Worm (Caenorhabditis elegans): ENCODE results near the gene R05A10.6.

Gene R05A10.6

ce11 chrIV:14176373-14176772 lies 10.8 kb downstream of the R05A10.6 start, which contains the start of gene R05A10.3:
R05A10.3 (minus strand) TSS chrIV:14176473.
- TF ChIP-seq peb-1 (tag; optimal IDR thresholded peaks at IDR 0.05) (no peak), lin-13 (GFP tag; optimal IDR thresholded peaks at IDR 0.05) (no peak), lin-39 (tag; optimal IDR thresholded peaks at IDR 0.05) (no peak), nhr-10 (tag; optimal IDR thresholded peaks at IDR 0.05) (no peak), nhr-21 (tag; optimal IDR thresholded peaks at IDR 0.05) (no peak), gmeb-1 (tag; optimal IDR thresholded peaks at IDR 0.05) (no peak), Y55F3AM.14 (GFP tag; optimal IDR thresholded peaks at IDR 0.05) (no peak), blmp-1 (tag; optimal IDR thresholded peaks at IDR 0.05; ENCODE audit: insufficient read depth) (no peak), ztf-11 (tag; optimal IDR thresholded peaks at IDR 0.05) (no peak), snpc-4 (tag; optimal IDR thresholded peaks at IDR 0.05) (no peak), nhr-23 (tag; optimal IDR thresholded peaks at IDR 0.05) (no peak), ztf-1 (GFP tag; conservative IDR thresholded peaks at IDR 0.05) (no peak), fos-1 (tag; optimal IDR thresholded peaks at IDR 0.05) (no peak), mab-5 (tag; optimal IDR thresholded peaks at IDR 0.05) (no peak)

DNA sequence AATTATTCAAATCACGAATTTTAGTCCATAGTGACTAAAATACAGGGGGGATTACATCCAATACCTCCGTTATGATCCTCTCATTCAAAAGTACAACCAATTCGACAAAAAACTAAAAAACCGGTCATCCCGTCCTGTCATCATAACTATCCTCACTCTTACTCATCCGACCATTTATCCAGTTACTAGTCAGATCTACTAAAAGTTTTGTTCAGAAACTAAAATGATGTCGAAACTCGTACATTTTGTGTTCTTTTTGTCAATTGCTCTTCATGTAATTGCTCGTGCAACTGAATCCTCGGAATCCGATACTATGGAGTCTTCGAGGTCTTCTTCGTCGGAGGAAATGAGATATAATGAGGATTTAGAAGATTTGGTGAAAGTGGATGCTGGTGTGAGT lies 11.5 kb downstream of the R05A10.6 start, which contains the start of gene R05A10.2:
TSS of gene R05A10.2 (plus strand) at position 214 of the 400 bp plus-strand sequence.
- TF ChIP-seq dmd-4 (tag; optimal IDR thresholded peaks at IDR 0.05) (no peak), nhr-6 (tag; optimal IDR thresholded peaks at IDR 0.05) (no peak), ZK546.5 (tag; optimal IDR thresholded peaks at IDR 0.05) (no peak), mdl-1 (tag; optimal IDR thresholded peaks at IDR 0.05) (no peak), lsy-2 (tag; optimal IDR thresholded peaks at IDR 0.05) (no peak), nhr-237 (tag; optimal IDR thresholded peaks at IDR 0.05) (no peak), unc-55 (GFP tag; optimal IDR thresholded peaks at IDR 0.05) (no peak), zag-1 (tag; optimal IDR thresholded peaks at IDR 0.05) (no peak), snpc-4 (tag; optimal IDR thresholded peaks at IDR 0.05) (no peak), unc-39 (tag; optimal IDR thresholded peaks at IDR 0.05) (no peak), nhr-12 (tag; optimal IDR thresholded peaks at IDR 0.05) (no peak), Y55F3AM.14 (GFP tag; optimal IDR thresholded peaks at IDR 0.05) (no peak)

DNA sequence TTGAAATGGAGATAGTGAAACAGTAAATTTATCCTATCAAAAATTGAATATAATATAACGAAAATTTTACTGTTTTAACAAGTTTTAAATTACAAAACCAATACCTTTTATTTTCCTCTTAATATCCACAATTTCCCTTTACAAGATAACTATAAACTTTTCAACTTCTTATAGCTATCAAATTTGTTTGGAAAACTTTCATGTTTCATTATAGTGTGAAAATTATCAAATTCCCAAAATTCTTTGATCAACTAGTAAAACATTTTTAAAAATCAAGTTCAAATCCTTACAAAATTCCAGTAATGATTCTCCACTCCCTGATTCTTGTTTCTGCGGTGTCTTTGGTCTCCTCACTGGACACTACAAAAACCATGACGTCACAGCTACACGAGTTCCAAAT lies 16.5 kb downstream of the R05A10.6 start, which contains the start of gene R05A10.1:
TSS of gene R05A10.1 (plus strand) at position 301 of the 400 bp plus-strand sequence.
- TF ChIP-seq snpc-4 (tag; optimal IDR thresholded peaks at IDR 0.05) (no peak), ztf-11 (tag; optimal IDR thresholded peaks at IDR 0.05) (no peak), nhr-129 (tag; optimal IDR thresholded peaks at IDR 0.05) (no peak), C34F6.9 (tag; optimal IDR thresholded peaks at IDR 0.05) (no peak), nhr-23 (tag; optimal IDR thresholded peaks at IDR 0.05) (no peak), F13H6.1 (tag; optimal IDR thresholded peaks at IDR 0.05) (no peak), ama-1 (optimal IDR thresholded peaks at IDR 0.05) (no peak), lin-39 (tag; optimal IDR thresholded peaks at IDR 0.05) (no peak), sma-9 (GFP tag; optimal IDR thresholded peaks at IDR 0.05) (no peak), sma-9 (tag; optimal IDR thresholded peaks at IDR 0.05) (no peak), R02D3.7 (tag; optimal IDR thresholded peaks at IDR 0.05) (no peak), nhr-237 (tag; optimal IDR thresholded peaks at IDR 0.05) (no peak), aly-2 (tag; optimal IDR thresholded peaks at IDR 0.05) (no peak), nhr-6 (tag; optimal IDR thresholded peaks at IDR 0.05) (no peak), ZK546.5 (tag; optimal IDR thresholded peaks at IDR 0.05) (no peak), egl-27 (tag; optimal IDR thresholded peaks at IDR 0.05) (no peak), ceh-16 (tag; optimal IDR thresholded peaks at IDR 0.05) (no peak)

DNA sequence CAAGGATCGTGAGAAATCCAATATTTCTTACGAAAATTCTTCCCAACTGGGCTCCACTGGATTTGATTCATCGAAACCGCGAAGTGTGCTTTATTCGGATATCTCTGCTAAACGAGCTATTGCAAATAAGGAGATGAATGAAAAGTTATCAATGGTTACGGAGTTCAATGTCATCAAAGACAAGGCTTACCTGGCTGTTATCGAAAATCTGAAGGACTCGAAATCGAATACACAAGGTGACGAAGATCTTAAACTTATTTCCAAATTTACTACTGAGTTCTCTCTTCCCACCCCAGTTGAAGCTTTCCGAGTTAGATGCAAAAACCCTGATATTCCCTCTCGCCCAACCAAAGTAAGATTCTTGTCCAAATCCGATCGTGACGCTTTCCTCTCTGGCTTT lies 20.7 kb downstream of the R05A10.6 start:
- no peak for TF ChIP-seq C34F6.9 (tag; optimal IDR thresholded peaks at IDR 0.05)
- TF ChIP-seq nhr-129 (tag; optimal IDR thresholded peaks at IDR 0.05), result no peak
- TF ChIP-seq elt-1 (tag; optimal IDR thresholded peaks at IDR 0.05), result no peak
- TF ChIP-seq gmeb-1 (tag; optimal IDR thresholded peaks at IDR 0.05), result no peak
- no peak for TF ChIP-seq alr-1 (tag; optimal IDR thresholded peaks at IDR 0.05)
- TF ChIP-seq ztf-11 (tag; optimal IDR thresholded peaks at IDR 0.05), result no peak
- no peak for TF ChIP-seq ceh-82 (tag; optimal IDR thresholded peaks at IDR 0.05)
- no peak for TF ChIP-seq lsy-2 (tag; optimal IDR thresholded peaks at IDR 0.05)
- no peak for TF ChIP-seq crh-2 (tag; optimal IDR thresholded peaks at IDR 0.05)
- no peak for TF ChIP-seq ceh-16 (tag; optimal IDR thresholded peaks at IDR 0.05)
- no peak for TF ChIP-seq aly-2 (tag; optimal IDR thresholded peaks at IDR 0.05)
- TF ChIP-seq sma-3 (GFP tag; optimal IDR thresholded peaks at IDR 0.05), result no peak
- TF ChIP-seq R02D3.7 (tag; optimal IDR thresholded peaks at IDR 0.05), result no peak
- TF ChIP-seq dmd-4 (tag; optimal IDR thresholded peaks at IDR 0.05), result no peak
- TF ChIP-seq mab-5 (tag; optimal IDR thresholded peaks at IDR 0.05), result no peak

Measured in whole organism, L2 larva.